Worm (Caenorhabditis elegans) whole organism, midembryonic: ENCODE results near the gene lipl-5.

ENCODE experiments used
- T22C8.4 ChIP-seq: fragments of 200-800 bp; sonication (Bioruptor generic); IDR thresholded peaks from 2 replicates; pipeline ENCODE4 v1.3.6; 2022; ENCODE audit warnings: missing genetic modification characterization, missing compliant biosample characterization
- cog-1 ChIP-seq: sonication (generic microtip); optimal IDR thresholded peaks from 2 replicates; lab custom pipeline; 2016; ENCODE audit warnings: missing genetic modification characterization, missing compliant biosample characterization
- flt-1 ChIP-seq: fragments of 200-800 bp; sonication (Bioruptor generic); IDR thresholded peaks from 2 replicates; pipeline ENCODE4 v1.3.6; 2022; ENCODE audit warnings: missing genetic modification characterization, missing compliant biosample characterization
- klf-2 ChIP-seq: fragments of 200-800 bp; sonication (Bioruptor generic); conservative IDR thresholded peaks from 2 replicates; pipeline ENCODE4 v1.3.6; 2022; ENCODE audit warnings: missing genetic modification reagents, missing genetic modification characterization, missing compliant biosample characterization
- med-1 ChIP-seq: sonication (generic microtip); optimal IDR thresholded peaks from 2 replicates; lab custom pipeline; 2017; ENCODE audit warnings: missing genetic modification characterization, mild to moderate bottlenecking, missing compliant biosample characterization, antibody characterized with exemption, missing genetic modification reagents; ENCODE audit not compliant: insufficient read depth
- ref-1 ChIP-seq: fragments of 200-800 bp; sonication (Bioruptor generic); conservative IDR thresholded peaks from 2 replicates; pipeline ENCODE4 v1.3.6; 2022; ENCODE audit warnings: missing genetic modification reagents, missing genetic modification characterization, missing compliant biosample characterization
- tab-1 ChIP-seq: fragments of 200-800 bp; sonication (Bioruptor generic); IDR thresholded peaks from 2 replicates; pipeline ENCODE4 v1.3.6; 2022; ENCODE audit warnings: missing genetic modification characterization, missing compliant biosample characterization
- ztf-23 ChIP-seq: fragments of 200-800 bp; sonication (Bioruptor generic); IDR thresholded peaks from 2 replicates; pipeline ENCODE4 v1.3.6; 2022; ENCODE audit warnings: missing genetic modification reagents, missing genetic modification characterization, missing compliant biosample characterization
- ztf-29 ChIP-seq: fragments of 200-800 bp; sonication (Bioruptor generic); IDR thresholded peaks from 2 replicates; pipeline ENCODE4 v1.3.6; 2022; ENCODE audit warnings: missing genetic modification reagents, missing genetic modification characterization, missing compliant biosample characterization

Gene lipl-5

ce11 chrV:350822-351221 is 34.7 kb upstream of the lipl-5 start:
- TF ChIP-seq cog-1 (tag; lab: Kevin White, UChicago) (no peak), ref-1 (GFP tag; lab: Robert Waterston, UW) (no peak), flt-1 (GFP tag; lab: Robert Waterston, UW) (no peak), ztf-23 (GFP tag; lab: Robert Waterston, UW) (no peak), klf-2 (GFP tag; lab: Robert Waterston, UW) (no peak), ztf-29 (GFP tag; lab: Robert Waterston, UW) (no peak), med-1 (no peak), T22C8.4 (GFP tag; lab: Robert Waterston, UW) (no peak), tab-1 (GFP tag; lab: Robert Waterston, UW) (no peak)

DNA sequence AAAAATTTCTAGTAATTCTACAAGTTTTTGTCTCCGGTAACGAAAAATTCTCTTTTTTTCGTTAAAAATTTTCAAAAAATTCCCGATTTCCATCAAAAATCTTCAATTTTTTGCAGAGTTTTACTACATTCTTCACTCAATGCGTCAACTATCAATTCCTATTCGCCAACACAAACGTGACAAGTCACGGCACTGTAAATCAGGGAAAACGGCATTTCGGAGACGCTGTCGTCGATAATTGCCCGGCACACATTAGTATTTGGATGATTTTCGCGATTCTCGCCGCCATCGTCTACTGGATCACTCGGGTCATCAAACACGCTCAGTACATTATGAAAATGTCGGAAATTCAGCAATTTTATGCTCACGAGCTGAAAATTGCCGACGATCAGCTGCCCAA is 33.8 kb upstream of the lipl-5 start:
- TF ChIP-seq cog-1 (tag; lab: Kevin White, UChicago) (no peak), tab-1 (GFP tag; lab: Robert Waterston, UW) (no peak), flt-1 (GFP tag; lab: Robert Waterston, UW) (no peak), T22C8.4 (GFP tag; lab: Robert Waterston, UW) (no peak), ztf-23 (GFP tag; lab: Robert Waterston, UW) (no peak), med-1 (no peak), ztf-29 (GFP tag; lab: Robert Waterston, UW) (no peak), ref-1 (GFP tag; lab: Robert Waterston, UW) (no peak), klf-2 (GFP tag; lab: Robert Waterston, UW) (no peak)

ce11 chrV:356959-357702 is 28.4 kb upstream of the lipl-5 start:
- TF ChIP-seq ref-1 (GFP tag; lab: Robert Waterston, UW) = no peak
- no peak for TF ChIP-seq med-1
- no peak for TF ChIP-seq ztf-29 (GFP tag; lab: Robert Waterston, UW)
- TF ChIP-seq T22C8.4 (GFP tag; lab: Robert Waterston, UW) = no peak
- TF ChIP-seq tab-1 (GFP tag; lab: Robert Waterston, UW) = no peak
- TF ChIP-seq cog-1 (tag; lab: Kevin White, UChicago) = no peak
- TF ChIP-seq ztf-23 (GFP tag; lab: Robert Waterston, UW) = no peak
- TF ChIP-seq flt-1 (GFP tag; lab: Robert Waterston, UW) = no peak
- TF ChIP-seq klf-2 (GFP tag; lab: Robert Waterston, UW) = no peak

DNA sequence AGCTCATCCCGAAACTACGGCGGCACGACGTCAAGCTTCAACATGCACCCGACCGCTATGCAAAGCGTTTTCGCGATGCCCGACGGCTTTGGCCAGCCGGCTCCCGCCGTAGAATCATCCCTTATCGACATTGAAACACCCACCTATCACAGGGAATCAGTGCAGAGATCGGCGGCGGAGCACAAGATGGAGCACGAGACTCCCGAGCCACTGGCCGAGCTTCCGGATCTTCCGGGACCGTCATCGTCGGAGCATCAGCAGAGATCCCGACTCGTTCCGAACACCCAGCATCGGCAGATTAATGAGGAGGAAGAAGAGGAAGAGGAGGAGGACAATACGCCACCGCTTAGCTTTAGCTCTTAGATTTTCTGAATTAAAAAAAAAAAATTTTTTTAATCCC is 27.1 kb upstream of the lipl-5 start:
- TF ChIP-seq ref-1 (GFP tag; lab: Robert Waterston, UW) (no peak), tab-1 (GFP tag; lab: Robert Waterston, UW) (no peak), flt-1 (GFP tag; lab: Robert Waterston, UW) (no peak), ztf-23 (GFP tag; lab: Robert Waterston, UW) (no peak)

- TF ChIP-seq cog-1 (tag; lab: Kevin White, UChicago) (no peak), flt-1 (GFP tag; lab: Robert Waterston, UW) (no peak), ztf-29 (GFP tag; lab: Robert Waterston, UW) (no peak), med-1 (no peak), ref-1 (GFP tag; lab: Robert Waterston, UW) (no peak), tab-1 (GFP tag; lab: Robert Waterston, UW) (no peak), ztf-23 (GFP tag; lab: Robert Waterston, UW) (no peak), klf-2 (GFP tag; lab: Robert Waterston, UW) (no peak), T22C8.4 (GFP tag; lab: Robert Waterston, UW) (no peak)
Observed at ce11 chrV:359466-359865, 26.1 kb upstream of the lipl-5 start, which contains the start of gene T22H9.1. T22H9.1 (plus strand) TSS chrV:359766.

- TF ChIP-seq tab-1 (GFP tag; lab: Robert Waterston, UW) (no peak), ref-1 (GFP tag; lab: Robert Waterston, UW) (no peak), flt-1 (GFP tag; lab: Robert Waterston, UW) (no peak)
Observed at ce11 chrV:360068-360467, 25.5 kb upstream of the lipl-5 start.

DNA sequence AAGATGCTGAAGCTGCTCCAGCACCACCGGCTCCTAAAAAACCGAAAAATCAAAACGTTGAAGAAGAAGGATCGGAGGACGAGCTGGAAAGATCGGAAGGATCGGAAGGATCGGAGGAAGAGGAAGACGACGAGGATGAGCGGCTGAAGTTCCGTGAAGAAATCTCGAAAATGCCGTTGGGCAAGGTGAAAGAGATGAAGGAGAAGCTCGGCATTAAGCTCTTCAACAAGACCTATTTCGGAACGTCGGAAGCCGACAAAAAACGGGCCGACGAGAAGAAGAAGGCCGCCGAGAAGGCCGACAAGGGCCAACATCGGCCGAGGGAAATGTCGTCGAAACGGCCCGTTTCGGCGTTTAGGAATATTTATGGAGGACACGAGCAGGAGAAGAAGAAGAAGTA is 24.3 kb upstream of the lipl-5 start:
- no peak for TF ChIP-seq tab-1 (GFP tag; lab: Robert Waterston, UW)
- TF ChIP-seq ztf-29 (GFP tag; lab: Robert Waterston, UW) = no peak
- no peak for TF ChIP-seq flt-1 (GFP tag; lab: Robert Waterston, UW)
- TF ChIP-seq ref-1 (GFP tag; lab: Robert Waterston, UW) = no peak
- no peak for TF ChIP-seq med-1
- no peak for TF ChIP-seq T22C8.4 (GFP tag; lab: Robert Waterston, UW)
- TF ChIP-seq klf-2 (GFP tag; lab: Robert Waterston, UW) = no peak
- no peak for TF ChIP-seq ztf-23 (GFP tag; lab: Robert Waterston, UW)
- no peak for TF ChIP-seq cog-1 (tag; lab: Kevin White, UChicago)

DNA sequence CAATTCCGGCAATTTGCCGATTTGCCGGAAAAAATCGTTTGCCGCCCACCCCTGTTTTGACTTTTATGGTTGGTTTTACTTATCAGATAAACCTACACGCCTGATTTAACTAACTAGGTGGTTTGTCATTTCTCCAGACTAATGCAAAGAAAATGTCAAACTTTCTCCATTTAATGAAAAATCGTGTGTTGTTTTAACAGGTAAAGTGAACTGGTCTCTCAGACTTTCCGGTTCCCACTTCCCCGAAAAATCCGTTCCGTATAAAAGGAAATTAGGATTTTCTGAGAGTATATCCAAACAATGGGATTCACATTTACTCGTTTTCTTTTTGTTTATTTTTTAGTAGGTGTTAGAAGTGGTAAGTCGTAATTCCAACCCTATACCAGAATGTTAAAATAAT is 20.9 kb upstream of the lipl-5 start, which contains the start of gene mltn-6:
TSS of gene mltn-6 (plus strand) at position 301 of the 400 bp plus-strand sequence.
- TF ChIP-seq cog-1 (tag; lab: Kevin White, UChicago) (no peak), ref-1 (GFP tag; lab: Robert Waterston, UW) (no peak), tab-1 (GFP tag; lab: Robert Waterston, UW) (no peak), T22C8.4 (GFP tag; lab: Robert Waterston, UW) (no peak), flt-1 (GFP tag; lab: Robert Waterston, UW) (no peak), ztf-29 (GFP tag; lab: Robert Waterston, UW) (no peak), med-1 (no peak), ztf-23 (GFP tag; lab: Robert Waterston, UW) (no peak), klf-2 (GFP tag; lab: Robert Waterston, UW) (no peak)

- no peak for TF ChIP-seq flt-1 (GFP tag; lab: Robert Waterston, UW)
- no peak for TF ChIP-seq ref-1 (GFP tag; lab: Robert Waterston, UW)
- TF ChIP-seq tab-1 (GFP tag; lab: Robert Waterston, UW) = no peak
- no peak for TF ChIP-seq med-1
- no peak for TF ChIP-seq ztf-29 (GFP tag; lab: Robert Waterston, UW)
- no peak for TF ChIP-seq ztf-23 (GFP tag; lab: Robert Waterston, UW)
- TF ChIP-seq T22C8.4 (GFP tag; lab: Robert Waterston, UW) = no peak
- TF ChIP-seq klf-2 (GFP tag; lab: Robert Waterston, UW) = no peak
- no peak for TF ChIP-seq cog-1 (tag; lab: Kevin White, UChicago)
Observed at ce11 chrV:370033-370432, 15.5 kb upstream of the lipl-5 start, which contains the start of gene mltn-7. mltn-7 (plus strand) TSS chrV:370333.
